Worm (Caenorhabditis elegans) whole organism, L1 larva: ENCODE data around the gene C52A11.3.

Experiments
- ama-1 ChIP-seq: fragments of 150-350 bp; optimal IDR thresholded peaks from 2 replicates; lab custom pipeline; 2014
- nhr-12 ChIP-seq: sonication (generic microtip); optimal IDR thresholded peaks from 2 replicates; lab custom pipeline; 2017; ENCODE audit warnings: missing biosample characterization, missing genetic modification characterization
- nhr-77 ChIP-seq: fragments of 150-350 bp; optimal IDR thresholded peaks from 2 replicates; lab custom pipeline; 2014; ENCODE audit warnings: missing biosample characterization, missing genetic modification characterization
- snu-23 ChIP-seq: sonication (generic microtip); optimal IDR thresholded peaks from 2 replicates; lab custom pipeline; 2016; ENCODE audit warnings: missing genetic modification characterization, missing compliant biosample characterization
- tbx-2 ChIP-seq: sonication (generic microtip); optimal IDR thresholded peaks from 2 replicates; lab custom pipeline; 2016; ENCODE audit warnings: missing genetic modification characterization, missing compliant biosample characterization
- tlp-1 ChIP-seq: fragments of 150-350 bp; optimal IDR thresholded peaks from 2 replicates; lab custom pipeline; 2014; ENCODE audit warnings: missing biosample characterization, missing genetic modification characterization
- zag-1 ChIP-seq: fragments of 150-350 bp; optimal IDR thresholded peaks from 2 replicates; lab custom pipeline; 2014; ENCODE audit warnings: missing biosample characterization, missing genetic modification characterization

DNA sequence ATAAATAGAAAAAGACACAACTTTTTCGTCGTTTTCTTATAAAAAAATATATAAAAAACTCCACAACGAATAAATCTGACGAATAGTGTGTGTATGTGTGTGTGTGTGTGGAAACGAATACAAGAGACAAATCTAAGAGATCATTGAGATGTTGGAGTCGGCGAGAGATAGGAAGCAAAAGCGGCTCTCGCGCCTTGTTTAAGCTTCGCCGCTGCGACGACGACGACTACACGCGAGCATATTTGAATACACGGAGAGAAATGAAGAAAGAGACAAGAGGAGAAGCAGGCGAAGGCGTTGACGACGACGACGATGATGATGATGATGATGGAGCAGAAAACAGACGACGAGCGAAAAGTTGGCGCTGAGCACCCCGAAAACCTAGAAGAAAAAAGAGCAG is 7.6 kb downstream of the C52A11.3 start:
- TF ChIP-seq snu-23 (GFP tag; lab: Kevin White, UChicago) (peak; percentile 15), nhr-77 (tag; lab: Kevin White, UChicago) (no peak), zag-1 (tag; lab: Kevin White, UChicago) (no peak), tlp-1 (tag; lab: Kevin White, UChicago) (no peak), ama-1 (lab: Kevin White, UChicago) (no peak), tbx-2 (tag; lab: Kevin White, UChicago) (peak; percentile 24), nhr-12 (no peak)
